Fruit fly (Drosophila melanogaster) whole organism, pupa: ENCODE measurements around the gene Sgs1.

Experiments used
- CG10348 ChIP-seq: fragments of 200-800 bp; sonication (Bioruptor generic); IDR thresholded peaks from 2 replicates; pipeline ENCODE4 v1.3.6; 2022; ENCODE audit warnings: missing biosample characterization, missing genetic modification characterization
- CG12605 ChIP-seq: fragments of 200-800 bp; sonication (Bioruptor generic); IDR thresholded peaks from 2 replicates; pipeline ENCODE4 v1.3.6; 2022; ENCODE audit warnings: missing biosample characterization, missing genetic modification characterization
- CG13204 ChIP-seq: fragments of 200-800 bp; sonication (Bioruptor generic); optimal IDR thresholded peaks from 2 replicates; lab custom pipeline; 2018; ENCODE audit warnings: missing biosample characterization, mild to moderate bottlenecking, missing genetic modification characterization, moderate library complexity
- CG14655 ChIP-seq: fragments of 200-800 bp; sonication (Bioruptor generic); optimal IDR thresholded peaks from 3 replicates; lab custom pipeline; 2017; ENCODE audit warnings: mild to moderate bottlenecking, missing biosample characterization, missing genetic modification reagents, missing genetic modification characterization
- CG15710 ChIP-seq: fragments of 200-800 bp; sonication (Bioruptor generic); optimal IDR thresholded peaks from 2 replicates; lab custom pipeline; 2018; ENCODE audit warnings: missing biosample characterization, mild to moderate bottlenecking, missing genetic modification characterization, moderate library complexity
- CG17806 ChIP-seq: fragments of 200-800 bp; sonication (Bioruptor generic); optimal IDR thresholded peaks from 2 replicates; lab custom pipeline; 2018; ENCODE audit warnings: missing biosample characterization, mild to moderate bottlenecking, missing genetic modification characterization, moderate library complexity
- CG32121 ChIP-seq: fragments of 200-800 bp; sonication (Bioruptor generic); IDR thresholded peaks from 2 replicates; pipeline ENCODE4 v1.3.6; 2022; ENCODE audit warnings: missing biosample characterization, missing genetic modification characterization
- CG34367 ChIP-seq: fragments of 200-800 bp; sonication (Bioruptor generic); optimal IDR thresholded peaks from 2 replicates; lab custom pipeline; 2018; ENCODE audit warnings: missing biosample characterization, mild to moderate bottlenecking, missing genetic modification characterization
- CG4496 ChIP-seq: fragments of 200-800 bp; sonication (Bioruptor generic); IDR thresholded peaks from 3 replicates; pipeline ENCODE4 v1.3.6; 2022; ENCODE audit warnings: missing biosample characterization, missing genetic modification characterization
- CG8159 ChIP-seq: fragments of 200-800 bp; sonication (Bioruptor generic); optimal IDR thresholded peaks from 3 replicates; lab custom pipeline; 2018; ENCODE audit warnings: missing biosample characterization, mild to moderate bottlenecking, missing genetic modification characterization, moderate library complexity
- CG8301 ChIP-seq: fragments of 200-800 bp; sonication (Bioruptor generic); optimal IDR thresholded peaks from 2 replicates; lab custom pipeline; 2018; ENCODE audit warnings: missing biosample characterization, mild to moderate bottlenecking, missing genetic modification characterization
- CG9948 ChIP-seq: fragments of 200-800 bp; sonication (Bioruptor generic); optimal IDR thresholded peaks from 2 replicates; lab custom pipeline; 2018; ENCODE audit warnings: missing biosample characterization, mild to moderate bottlenecking, missing genetic modification characterization, moderate library complexity
- D1 ChIP-seq: fragments of 200-800 bp; sonication (Bioruptor generic); optimal IDR thresholded peaks from 2 replicates; lab custom pipeline; 2018; ENCODE audit warnings: missing biosample characterization, mild to moderate bottlenecking, missing genetic modification characterization, moderate library complexity
- EcR ChIP-seq: fragments of 200-800 bp; sonication (Bioruptor generic); optimal IDR thresholded peaks from 3 replicates; lab custom pipeline; 2019; ENCODE audit warnings: missing biosample characterization, missing genetic modification characterization, mild to moderate bottlenecking, moderate library complexity, missing genetic modification reagents
- Ets98B ChIP-seq: fragments of 200-800 bp; sonication (Bioruptor generic); IDR thresholded peaks from 2 replicates; pipeline ENCODE4 v1.3.6; 2022; ENCODE audit warnings: missing biosample characterization, missing genetic modification characterization
- Pif1A ChIP-seq: fragments of 200-800 bp; sonication (Bioruptor generic); optimal IDR thresholded peaks from 3 replicates; lab custom pipeline; 2016; ENCODE audit warnings: missing biosample characterization, missing genetic modification characterization
- Pif1B ChIP-seq: fragments of 200-800 bp; sonication (Bioruptor generic); optimal IDR thresholded peaks from 3 replicates; lab custom pipeline; 2016; ENCODE audit warnings: missing biosample characterization, missing genetic modification characterization
- Snoo ChIP-seq: fragments of 200-800 bp; sonication (Bioruptor generic); optimal IDR thresholded peaks from 3 replicates; lab custom pipeline; 2017; ENCODE audit warnings: missing biosample characterization, mild to moderate bottlenecking, missing genetic modification characterization, inconsistent platforms
- fd96Ca ChIP-seq: fragments of 200-800 bp; sonication (Bioruptor generic); IDR thresholded peaks from 3 replicates; pipeline ENCODE4 v1.3.6; 2022; ENCODE audit warnings: missing biosample characterization, missing genetic modification characterization
- gl ChIP-seq: fragments of 200-800 bp; sonication (Bioruptor generic); optimal IDR thresholded peaks from 2 replicates; lab custom pipeline; 2018; ENCODE audit warnings: missing biosample characterization, mild to moderate bottlenecking, missing genetic modification characterization
- rn ChIP-seq: fragments of 200-800 bp; sonication (Bioruptor generic); IDR thresholded peaks from 2 replicates; pipeline ENCODE4 v1.3.6; 2022; ENCODE audit warnings: missing biosample characterization, missing genetic modification characterization

The Sgs1 gene

DNA sequence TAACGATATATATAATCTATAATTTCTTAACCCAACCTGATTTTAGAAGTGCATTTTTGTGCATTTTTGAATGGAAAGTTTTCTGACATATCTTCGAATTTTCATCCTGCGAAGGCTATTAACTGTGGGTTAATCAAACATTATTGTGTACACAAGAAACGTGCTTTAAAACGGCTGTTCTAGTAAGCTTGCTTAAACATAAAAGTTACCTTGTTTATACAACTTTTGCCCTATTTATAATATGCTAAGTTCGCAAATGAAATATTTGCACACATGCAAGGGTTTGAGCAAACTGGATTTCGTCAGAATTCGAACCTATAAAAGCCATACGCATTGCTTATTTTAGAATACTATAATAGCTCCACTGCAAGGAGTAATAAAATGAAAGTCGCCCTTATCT lies at the start of gene Sgs1:
TSS of gene Sgs1 (plus strand) at position 350 of the 400 bp plus-strand sequence.
- TF ChIP-seq Pif1B (GFP tag; lab: Kevin White, UChicago) (no peak), fd96Ca (GFP tag; lab: Robert Waterston, UW) (no peak), CG8301 (tag; lab: Kevin White, UChicago) (no peak), Pif1A (GFP tag; lab: Kevin White, UChicago) (no peak)

DNA sequence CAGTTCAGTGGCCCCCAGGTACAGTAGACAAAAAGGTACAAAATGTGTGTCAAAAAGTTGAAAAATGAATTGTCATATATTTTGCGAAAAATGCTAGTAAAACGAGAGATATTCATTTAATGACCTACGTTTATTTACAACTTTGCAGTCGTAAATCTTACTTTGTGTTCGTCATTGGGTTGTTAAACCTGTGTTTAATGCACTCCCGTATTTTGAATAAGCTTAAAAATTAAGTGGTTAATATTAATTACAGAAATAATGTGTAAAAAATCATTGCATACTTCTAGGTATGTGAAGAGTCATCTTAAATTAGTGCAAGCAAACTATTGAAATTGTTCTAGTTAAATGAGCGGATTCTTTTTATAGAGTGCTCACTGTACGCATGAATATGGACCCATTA lies 48.7 kb upstream of the Sgs1 start:
- TF ChIP-seq gl (tag; lab: Kevin White, UChicago): no peak
- TF ChIP-seq CG34367 (tag; lab: Kevin White, UChicago): peak; percentile 19
- TF ChIP-seq CG10348 (GFP tag; lab: Robert Waterston, UW): no peak
- TF ChIP-seq Snoo: no peak
- no peak for TF ChIP-seq CG12605
- peak; percentile 29 for TF ChIP-seq CG15710 (tag; lab: Kevin White, UChicago)
- no peak for TF ChIP-seq CG4496
- TF ChIP-seq CG8159 (tag; lab: Kevin White, UChicago): peak; percentile 44
- TF ChIP-seq fd96Ca (GFP tag; lab: Robert Waterston, UW): no peak
- TF ChIP-seq D1 (tag; lab: Kevin White, UChicago): no peak
- peak; percentile 2 for TF ChIP-seq CG14655 (GFP tag; lab: Kevin White, UChicago)
- TF ChIP-seq CG9948 (tag; lab: Kevin White, UChicago): peak; percentile 53
- TF ChIP-seq CG13204 (GFP tag; lab: Kevin White, UChicago): no peak
- no peak for TF ChIP-seq Pif1B (GFP tag; lab: Kevin White, UChicago)
- peak; percentile 41 for TF ChIP-seq EcR (GFP tag; lab: Kevin White, UChicago)
- TF ChIP-seq CG17806 (tag; lab: Kevin White, UChicago): peak; percentile 46
- TF ChIP-seq, all 21 proteins: peak for 7

DNA sequence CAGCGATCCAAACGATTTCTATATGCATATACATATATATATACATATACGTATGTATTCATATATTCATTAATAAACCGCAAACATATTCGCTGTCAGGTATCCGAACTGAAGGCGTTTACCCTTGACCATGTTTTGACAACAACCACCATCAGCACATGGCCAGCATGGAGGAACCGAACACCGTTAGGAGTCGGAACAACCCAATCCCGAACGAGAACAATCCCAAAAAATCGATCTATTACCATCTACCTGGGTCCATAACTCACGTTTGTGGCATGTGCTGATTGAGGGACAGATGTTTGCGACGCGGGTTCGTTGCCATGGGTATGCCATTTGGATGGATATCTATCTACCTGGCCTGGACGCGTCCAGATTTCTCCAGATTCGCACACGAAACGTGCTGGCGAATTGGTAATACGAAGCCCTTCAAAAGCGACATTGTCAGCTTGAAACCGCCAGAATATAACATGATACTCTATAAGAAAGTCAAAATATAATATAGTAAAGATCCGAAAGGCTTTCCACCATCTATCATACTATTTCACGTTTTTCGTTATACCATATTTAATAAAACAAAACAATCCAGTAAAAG lies 47.7 kb upstream of the Sgs1 start, which contains the start of gene CG15625:
TSS of gene CG15625 (plus strand) at position 545 of the 595 bp plus-strand sequence.
- TF ChIP-seq Pif1A (GFP tag; lab: Kevin White, UChicago) (no peak), CG14655 (GFP tag; lab: Kevin White, UChicago) (no peak), Snoo (no peak), Pif1B (GFP tag; lab: Kevin White, UChicago) (no peak), CG8301 (tag; lab: Kevin White, UChicago) (no peak), CG10348 (GFP tag; lab: Robert Waterston, UW) (no peak), CG9948 (tag; lab: Kevin White, UChicago) (no peak), CG34367 (tag; lab: Kevin White, UChicago) (no peak), rn (GFP tag; lab: Robert Waterston, UW) (no peak), CG12605 (no peak), CG4496 (no peak)

DNA sequence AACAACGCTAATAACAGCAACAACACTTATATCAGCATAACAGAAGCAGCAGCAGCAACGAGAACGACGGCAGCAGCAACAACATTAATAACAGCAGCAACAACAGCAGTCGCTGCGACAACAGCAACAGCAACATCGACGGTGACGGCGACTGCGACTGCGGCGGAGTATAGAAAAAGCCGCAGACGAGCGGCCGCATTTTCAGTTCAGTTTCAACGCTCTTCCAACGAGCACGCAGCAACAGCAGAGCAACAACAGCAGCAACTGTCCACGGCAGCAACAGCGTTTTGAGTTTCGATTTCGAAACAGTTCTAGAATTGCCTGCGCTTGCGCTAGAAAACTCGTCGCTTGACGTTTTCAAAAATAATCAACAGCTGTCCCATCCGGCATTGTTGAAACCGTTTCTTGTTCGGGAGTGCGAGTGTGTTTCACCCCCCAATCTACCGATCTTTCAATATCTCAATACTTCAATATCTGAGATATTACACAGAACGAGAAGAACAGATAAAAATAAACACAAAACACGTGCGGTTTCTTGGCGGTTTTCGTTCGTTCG lies 45.2 kb upstream of the Sgs1 start, which contains the start of gene CG3036:
TSS of gene CG3036 (plus strand) at position 199 of the 556 bp plus-strand sequence.
- TF ChIP-seq Pif1B (GFP tag; lab: Kevin White, UChicago): no peak
- peak; percentile 89 for TF ChIP-seq CG13204 (GFP tag; lab: Kevin White, UChicago)
- no peak for TF ChIP-seq CG9948 (tag; lab: Kevin White, UChicago)
- no peak for TF ChIP-seq CG8301 (tag; lab: Kevin White, UChicago)
- no peak for TF ChIP-seq gl (tag; lab: Kevin White, UChicago)
- no peak for TF ChIP-seq CG12605
- peak; percentile 41 for TF ChIP-seq EcR (GFP tag; lab: Kevin White, UChicago)
- no peak for TF ChIP-seq fd96Ca (GFP tag; lab: Robert Waterston, UW)
- no peak for TF ChIP-seq D1 (tag; lab: Kevin White, UChicago)
- TF ChIP-seq CG10348 (GFP tag; lab: Robert Waterston, UW): no peak
- peak; percentile 27; the same call in 1 of the 2 replicates for TF ChIP-seq CG32121 (GFP tag; lab: Robert Waterston, UW)
- TF ChIP-seq CG17806 (tag; lab: Kevin White, UChicago): no peak
- no peak for TF ChIP-seq CG34367 (tag; lab: Kevin White, UChicago)
- peak; percentile 47; the same call in 1 of the 2 replicates for TF ChIP-seq Ets98B (GFP tag; lab: Robert Waterston, UW)
- 0 out of 3 replicates have a peak, but pooled peaks have one; percentile 47 for TF ChIP-seq CG4496
- TF ChIP-seq Snoo: peak; percentile 41
- TF ChIP-seq rn (GFP tag; lab: Robert Waterston, UW): no peak
- no peak for TF ChIP-seq CG8159 (tag; lab: Kevin White, UChicago)
- TF ChIP-seq Pif1A (GFP tag; lab: Kevin White, UChicago): no peak
- TF ChIP-seq CG15710 (tag; lab: Kevin White, UChicago): no peak
- TF ChIP-seq CG14655 (GFP tag; lab: Kevin White, UChicago): no peak

DNA sequence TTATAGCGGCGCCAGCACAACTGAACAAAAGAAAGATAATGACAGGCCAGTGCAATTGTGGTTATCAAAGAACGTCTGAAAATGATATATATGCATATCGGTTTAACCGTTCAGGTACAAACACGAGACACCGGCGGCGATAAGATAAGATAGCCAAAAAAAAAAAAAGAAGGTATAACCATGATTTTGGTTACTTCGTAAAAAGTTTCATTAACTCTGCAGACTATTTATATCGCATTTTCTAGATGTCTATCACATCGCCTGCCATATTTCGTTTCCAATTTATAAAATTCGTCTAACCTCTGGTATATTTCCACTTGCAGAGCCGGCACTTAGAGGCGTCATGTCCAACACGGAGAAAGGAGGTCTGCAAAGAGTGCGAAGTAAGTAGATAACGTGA lies 43.6 kb upstream of the Sgs1 start:
- TF ChIP-seq CG12605: no peak
- TF ChIP-seq D1 (tag; lab: Kevin White, UChicago): no peak
- TF ChIP-seq Snoo: no peak
- TF ChIP-seq Pif1A (GFP tag; lab: Kevin White, UChicago): no peak

DNA sequence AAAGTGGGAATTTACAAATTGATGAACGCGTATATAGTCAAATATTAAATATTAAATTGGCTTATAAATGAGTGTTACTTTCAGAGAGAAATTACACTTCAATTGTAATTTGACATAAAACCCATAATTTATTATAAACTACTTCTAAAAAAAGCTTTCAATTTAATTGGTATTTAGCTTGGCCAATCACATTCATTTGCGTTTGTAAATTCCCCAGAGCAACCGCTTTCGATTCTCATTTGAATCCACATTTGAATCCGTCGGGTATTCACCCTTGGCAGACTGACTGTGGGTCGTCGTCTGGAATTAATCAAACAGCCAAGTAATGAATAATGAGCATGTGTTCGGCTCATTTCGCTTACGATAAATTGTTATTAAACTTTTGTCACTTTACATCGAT lies 41.3 kb upstream of the Sgs1 start:
- TF ChIP-seq EcR (GFP tag; lab: Kevin White, UChicago) (no peak), CG12605 (no peak), CG17806 (tag; lab: Kevin White, UChicago) (no peak), CG15710 (tag; lab: Kevin White, UChicago) (no peak), CG34367 (tag; lab: Kevin White, UChicago) (no peak), CG8159 (tag; lab: Kevin White, UChicago) (no peak), CG10348 (GFP tag; lab: Robert Waterston, UW) (no peak), Pif1A (GFP tag; lab: Kevin White, UChicago) (no peak), Pif1B (GFP tag; lab: Kevin White, UChicago) (no peak), CG4496 (no peak), Ets98B (GFP tag; lab: Robert Waterston, UW) (no peak), CG8301 (tag; lab: Kevin White, UChicago) (no peak), D1 (tag; lab: Kevin White, UChicago) (no peak), Snoo (no peak), CG32121 (GFP tag; lab: Robert Waterston, UW) (no peak), rn (GFP tag; lab: Robert Waterston, UW) (no peak), gl (tag; lab: Kevin White, UChicago) (no peak), CG9948 (tag; lab: Kevin White, UChicago) (no peak), CG14655 (GFP tag; lab: Kevin White, UChicago) (no peak), CG13204 (GFP tag; lab: Kevin White, UChicago) (no peak)
